Worm (Caenorhabditis elegans): ENCODE results near the gene npr-1.

DNA sequence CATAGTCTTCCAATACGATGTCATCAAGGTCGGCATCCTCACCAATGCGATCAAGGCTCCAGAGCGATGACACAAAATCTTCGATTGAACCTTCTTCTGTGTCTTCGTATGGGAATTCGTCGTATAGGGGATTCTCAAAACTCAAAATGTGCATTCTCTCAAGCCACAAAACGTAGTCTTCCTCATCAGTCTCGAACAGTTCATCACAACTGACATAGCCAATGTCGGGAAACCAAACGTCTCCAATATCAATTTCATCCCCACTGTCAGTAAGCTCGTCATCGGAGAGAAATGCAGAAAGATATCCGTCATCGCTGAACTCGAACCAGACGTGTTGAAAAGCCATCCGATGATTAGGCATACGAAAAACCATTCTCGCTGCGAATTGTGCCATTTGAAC is 15.1 kb downstream of the npr-1 start, which contains the start of gene C39E6.2:
- no peak for TF ChIP-seq dao-5 (tag; optimal IDR thresholded peaks at IDR 0.05)
- TF ChIP-seq him-1 (tag; optimal IDR thresholded peaks at IDR 0.05), result no peak
